Worm (Caenorhabditis elegans): Measurements from ENCODE around the gene Y14H12B.2.

The Y14H12B.2 gene

DNA sequence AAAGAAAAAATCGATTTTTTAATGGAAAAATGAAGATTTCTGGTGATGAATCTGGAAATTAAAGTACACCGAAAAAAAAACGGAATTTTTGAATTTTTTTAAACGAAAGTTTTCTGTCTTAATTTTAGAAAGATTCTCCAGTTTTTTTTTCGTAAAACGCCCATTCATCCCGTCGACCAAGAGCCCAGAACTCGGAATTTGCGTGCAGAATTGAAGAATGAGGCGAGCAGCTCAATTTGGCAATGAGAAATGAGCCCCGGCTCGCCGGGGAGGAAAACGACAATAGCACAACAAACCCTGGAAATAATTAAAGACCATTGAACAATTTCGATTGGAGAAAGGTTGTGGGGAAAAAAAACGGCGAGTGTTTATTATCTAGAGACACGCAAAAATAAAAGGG, 1.7 kb downstream of the Y14H12B.2 start:
- no peak for TF ChIP-seq lin-13 (GFP tag; optimal IDR thresholded peaks at IDR 0.05)
- no peak for TF ChIP-seq blmp-1 (tag; optimal IDR thresholded peaks at IDR 0.05; ENCODE audit: insufficient read depth)
- TF ChIP-seq sem-4 (tag; optimal IDR thresholded peaks at IDR 0.05): no peak
- TF ChIP-seq nhr-12 (tag; optimal IDR thresholded peaks at IDR 0.05): no peak
- TF ChIP-seq egl-27 (tag; optimal IDR thresholded peaks at IDR 0.05): no peak

ce11 chrII:3931230-3931629, 2.3 kb downstream of the Y14H12B.2 start:
- TF ChIP-seq sem-4 (tag; optimal IDR thresholded peaks at IDR 0.05) (no peak), ztf-4 (tag; optimal IDR thresholded peaks at IDR 0.05) (no peak), nhr-129 (tag; optimal IDR thresholded peaks at IDR 0.05) (no peak), egl-27 (tag; optimal IDR thresholded peaks at IDR 0.05) (no peak), ztf-11 (tag; optimal IDR thresholded peaks at IDR 0.05) (no peak), nhr-23 (tag; optimal IDR thresholded peaks at IDR 0.05) (no peak)

DNA sequence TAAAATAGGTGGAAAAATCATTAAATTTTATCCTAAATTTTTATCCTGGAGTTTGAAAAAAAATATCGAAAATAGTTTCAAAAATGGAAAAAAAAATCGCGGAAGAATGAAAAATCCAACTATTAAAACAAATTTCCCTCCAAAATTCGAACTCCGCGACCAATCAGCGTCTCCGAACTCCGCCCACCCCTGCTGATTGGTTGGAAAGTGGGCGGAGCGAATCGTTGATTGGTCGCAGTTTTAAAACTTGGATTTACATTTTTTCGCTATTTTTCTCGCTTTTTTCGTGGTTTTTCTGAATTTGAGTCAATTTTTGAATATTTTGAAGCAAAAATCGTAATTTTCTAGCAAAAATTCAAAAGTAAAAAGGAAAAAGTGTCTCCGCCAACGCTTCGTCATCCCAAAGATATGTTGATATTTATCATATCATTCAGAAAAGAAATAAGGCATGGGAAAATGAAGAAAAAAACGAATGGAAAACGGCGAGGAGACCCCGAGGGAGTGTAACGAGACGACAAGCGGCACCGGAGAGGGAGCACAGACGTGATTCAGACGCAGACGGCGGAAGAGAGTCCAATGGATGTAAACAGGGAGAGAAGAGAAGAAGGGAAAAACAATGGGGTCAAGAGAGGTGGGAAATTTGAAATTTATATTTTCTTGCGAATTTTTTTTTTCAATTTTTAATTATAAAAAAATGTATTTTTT, 2.9 kb downstream of the Y14H12B.2 start:
- no peak for TF ChIP-seq ceh-82 (tag; optimal IDR thresholded peaks at IDR 0.05)
- no peak for TF ChIP-seq unc-62 (GFP tag; optimal IDR thresholded peaks at IDR 0.05)
- TF ChIP-seq F13H6.1 (tag; optimal IDR thresholded peaks at IDR 0.05): peak; percentile 72
- peak in 1 of 2 experiments; percentile 60 for TF ChIP-seq lsy-2 (tag; optimal IDR thresholded peaks at IDR 0.05)
- TF ChIP-seq crh-2 (tag; optimal IDR thresholded peaks at IDR 0.05): peak; percentile 28
- peak; percentile 52 for TF ChIP-seq lin-11 (tag; optimal IDR thresholded peaks at IDR 0.05)
- no peak for TF ChIP-seq mdl-1 (tag; optimal IDR thresholded peaks at IDR 0.05)
- no peak for TF ChIP-seq elt-3 (tag; optimal IDR thresholded peaks at IDR 0.05)
- TF ChIP-seq ama-1 (optimal IDR thresholded peaks at IDR 0.05): no peak
- peak; percentile 75 for TF ChIP-seq fos-1 (tag; optimal IDR thresholded peaks at IDR 0.05)
- TF ChIP-seq unc-39 (tag; optimal IDR thresholded peaks at IDR 0.05): no peak
- TF ChIP-seq nhr-21 (tag; optimal IDR thresholded peaks at IDR 0.05): no peak
- peak; percentile 46 for TF ChIP-seq C34F6.9 (tag; optimal IDR thresholded peaks at IDR 0.05)
- no peak for TF ChIP-seq nhr-6 (tag; optimal IDR thresholded peaks at IDR 0.05)
- TF ChIP-seq ZK546.5 (tag; optimal IDR thresholded peaks at IDR 0.05): no peak
- no peak for TF ChIP-seq Y55F3AM.14 (GFP tag; optimal IDR thresholded peaks at IDR 0.05)
- TF ChIP-seq gmeb-1 (tag; optimal IDR thresholded peaks at IDR 0.05): peak; percentile 49
- peak; percentile 2 for TF ChIP-seq blmp-1 (tag; optimal IDR thresholded peaks at IDR 0.05; ENCODE audit: insufficient read depth)
- TF ChIP-seq skn-1 (tag; optimal IDR thresholded peaks at IDR 0.05): no peak
- no peak for TF ChIP-seq nhr-23 (tag; optimal IDR thresholded peaks at IDR 0.05)
- no peak for TF ChIP-seq nhr-77 (tag; optimal IDR thresholded peaks at IDR 0.05)
- peak; percentile 52 for TF ChIP-seq nhr-129 (tag; optimal IDR thresholded peaks at IDR 0.05)
- TF ChIP-seq peb-1 (tag; optimal IDR thresholded peaks at IDR 0.05): no peak
- TF ChIP-seq sma-9 (GFP tag; optimal IDR thresholded peaks at IDR 0.05): peak; percentile 38
- no peak for TF ChIP-seq sma-9 (tag; optimal IDR thresholded peaks at IDR 0.05)
- TF ChIP-seq nhr-25 (tag; optimal IDR thresholded peaks at IDR 0.05): peak; percentile 50
- no peak for TF ChIP-seq nhr-11 (tag; optimal IDR thresholded peaks at IDR 0.05)
- TF ChIP-seq zag-1 (tag; optimal IDR thresholded peaks at IDR 0.05): no peak
- peak; percentile 59 for TF ChIP-seq sma-3 (GFP tag; optimal IDR thresholded peaks at IDR 0.05)
- peak; percentile 64 for TF ChIP-seq unc-55 (GFP tag; optimal IDR thresholded peaks at IDR 0.05)
- peak; percentile 19 for TF ChIP-seq sem-4 (tag; optimal IDR thresholded peaks at IDR 0.05)
- peak; percentile 30 for TF ChIP-seq lin-13 (GFP tag; optimal IDR thresholded peaks at IDR 0.05)
- no peak for TF ChIP-seq alr-1 (tag; optimal IDR thresholded peaks at IDR 0.05)
- TF ChIP-seq egl-27 (tag; optimal IDR thresholded peaks at IDR 0.05): peak; percentile 21
- TF ChIP-seq ceh-16 (tag; optimal IDR thresholded peaks at IDR 0.05): no peak

DNA sequence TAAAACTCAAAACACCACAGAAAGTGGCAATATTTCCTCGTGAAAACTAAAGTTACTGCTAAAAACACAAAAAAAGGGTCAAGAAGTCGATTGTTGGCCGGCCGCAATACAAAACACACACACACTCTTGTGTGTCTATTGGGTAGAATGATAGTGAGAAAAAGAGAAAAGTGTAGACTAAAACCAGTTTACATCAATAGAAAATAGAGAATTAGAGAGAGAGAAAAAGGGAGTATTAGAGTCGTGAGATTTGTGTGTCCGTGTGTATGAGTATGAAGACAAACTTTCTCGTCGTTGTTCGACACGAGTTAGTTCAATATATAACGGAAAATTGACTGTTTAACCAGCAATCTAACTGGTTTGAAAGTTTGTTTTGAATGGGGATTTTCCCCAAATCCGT, 4.1 kb downstream of the Y14H12B.2 start:
- TF ChIP-seq C34F6.9 (tag; optimal IDR thresholded peaks at IDR 0.05): peak; percentile 35
- peak; percentile 43 for TF ChIP-seq unc-55 (GFP tag; optimal IDR thresholded peaks at IDR 0.05)
- TF ChIP-seq sma-9 (GFP tag; optimal IDR thresholded peaks at IDR 0.05): peak; percentile 56
- TF ChIP-seq sma-9 (tag; optimal IDR thresholded peaks at IDR 0.05): no peak
- peak; percentile 27 for TF ChIP-seq crh-2 (tag; optimal IDR thresholded peaks at IDR 0.05)
- no peak for TF ChIP-seq ztf-1 (GFP tag; conservative IDR thresholded peaks at IDR 0.05)
- TF ChIP-seq F13H6.1 (tag; optimal IDR thresholded peaks at IDR 0.05): peak; percentile 72
- TF ChIP-seq ceh-82 (tag; optimal IDR thresholded peaks at IDR 0.05): no peak
- no peak for TF ChIP-seq nhr-6 (tag; optimal IDR thresholded peaks at IDR 0.05)
- peak; percentile 17 for TF ChIP-seq sma-3 (GFP tag; optimal IDR thresholded peaks at IDR 0.05)
- TF ChIP-seq lsy-2 (tag; optimal IDR thresholded peaks at IDR 0.05): peak in 1 of 2 experiments; percentile 17
- TF ChIP-seq blmp-1 (tag; optimal IDR thresholded peaks at IDR 0.05; ENCODE audit: insufficient read depth): peak; percentile 66
- TF ChIP-seq nhr-129 (tag; optimal IDR thresholded peaks at IDR 0.05): peak; percentile 73
- no peak for TF ChIP-seq Y55F3AM.14 (GFP tag; optimal IDR thresholded peaks at IDR 0.05)
- TF ChIP-seq aly-2 (tag; optimal IDR thresholded peaks at IDR 0.05): no peak
- no peak for TF ChIP-seq snpc-4 (tag; optimal IDR thresholded peaks at IDR 0.05)
- TF ChIP-seq nhr-25 (tag; optimal IDR thresholded peaks at IDR 0.05): peak; percentile 0
- peak; percentile 67 for TF ChIP-seq fos-1 (tag; optimal IDR thresholded peaks at IDR 0.05)
